Fruit fly (Drosophila melanogaster) whole organism, embryonic: ENCODE data around the gene Polr3A.

Experiments
- BEAF-32 ChIP-seq: fragments of 200-800 bp; sonication (Bioruptor generic); optimal IDR thresholded peaks from 3 replicates; lab custom pipeline; 2017; ENCODE audit warnings: missing biosample characterization, missing genetic modification characterization, mild to moderate bottlenecking, moderate library complexity, missing genetic modification reagents
- Bteb2 ChIP-seq: fragments of 200-800 bp; sonication (Bioruptor generic); optimal IDR thresholded peaks from 2 replicates; lab custom pipeline; 2016; ENCODE audit warnings: missing biosample characterization, missing genetic modification characterization
- CG10147 ChIP-seq: fragments of 200-800 bp; sonication (Bioruptor generic); optimal IDR thresholded peaks from 2 replicates; lab custom pipeline; 2019; ENCODE audit warnings: missing biosample characterization, mild to moderate bottlenecking, missing genetic modification characterization, moderate library complexity
- CG10209 ChIP-seq: fragments of 200-800 bp; sonication (Bioruptor generic); optimal IDR thresholded peaks from 3 replicates; lab custom pipeline; 2017; ENCODE audit warnings: missing biosample characterization, mild to moderate bottlenecking, missing genetic modification characterization, missing genetic modification reagents
- CG12659 ChIP-seq: fragments of 200-800 bp; sonication (Bioruptor generic); optimal IDR thresholded peaks from 3 replicates; lab custom pipeline; 2017; ENCODE audit warnings: mild to moderate bottlenecking, missing biosample characterization, missing genetic modification reagents, missing genetic modification characterization
- CG2120 ChIP-seq: fragments of 200-800 bp; sonication (Bioruptor generic); optimal IDR thresholded peaks from 3 replicates; lab custom pipeline; 2016; ENCODE audit warnings: missing biosample characterization, missing genetic modification characterization
- CG4328 ChIP-seq: fragments of 200-800 bp; sonication (Bioruptor generic); optimal IDR thresholded peaks from 3 replicates; lab custom pipeline; 2017; ENCODE audit warnings: missing biosample characterization, missing genetic modification reagents, missing genetic modification characterization
- CG6765 ChIP-seq: fragments of 200-800 bp; sonication (Bioruptor generic); optimal IDR thresholded peaks from 3 replicates; lab custom pipeline; 2017; ENCODE audit warnings: missing biosample characterization, mild to moderate bottlenecking, missing genetic modification characterization
- CG8089 ChIP-seq: fragments of 200-800 bp; sonication (Bioruptor generic); optimal IDR thresholded peaks from 3 replicates; lab custom pipeline; 2016; ENCODE audit warnings: missing biosample characterization, missing genetic modification characterization
- CG8290 ChIP-seq, 3 experiments: fragments of 200-800 bp; sonication (Bioruptor generic); optimal IDR thresholded peaks; 2 replicates each; lab custom pipeline; 2016 to 2019; ENCODE audit warnings: missing biosample characterization in 3 of 3, missing genetic modification characterization in 3 of 3, mild to moderate bottlenecking in 2 of 3, moderate library complexity in 1 of 3
- CG8765 ChIP-seq: fragments of 200-800 bp; sonication (Bioruptor generic); IDR thresholded peaks from 2 replicates; pipeline ENCODE4 v1.3.6; 2022; ENCODE audit warnings: missing biosample characterization, missing genetic modification characterization
- CG9437 ChIP-seq: fragments of 200-800 bp; sonication (Bioruptor generic); optimal IDR thresholded peaks from 2 replicates; lab custom pipeline; 2018; ENCODE audit warnings: missing biosample characterization, mild to moderate bottlenecking, missing genetic modification characterization
- Drgx ChIP-seq: fragments of 200-800 bp; sonication (Bioruptor generic); IDR thresholded peaks from 2 replicates; pipeline ENCODE4 v1.3.6; 2022; ENCODE audit warnings: missing biosample characterization, missing genetic modification characterization
- Ets65A ChIP-seq: fragments of 200-800 bp; sonication (Bioruptor generic); peaks from one replicate; lab custom pipeline; 2016; ENCODE audit warnings: missing biosample characterization, missing genetic modification characterization
- Fer2 ChIP-seq: fragments of 200-800 bp; sonication (Bioruptor generic); optimal IDR thresholded peaks from 2 replicates; lab custom pipeline; 2018; ENCODE audit warnings: missing biosample characterization, mild to moderate bottlenecking, missing genetic modification characterization, moderate library complexity
- Lhr ChIP-seq: fragments of 200-800 bp; sonication (Bioruptor generic); optimal IDR thresholded peaks from 3 replicates; lab custom pipeline; 2017; ENCODE audit warnings: mild to moderate bottlenecking, missing biosample characterization, missing genetic modification reagents, missing genetic modification characterization
- MTF-1 ChIP-seq: fragments of 200-800 bp; sonication (Bioruptor generic); optimal IDR thresholded peaks from 2 replicates; lab custom pipeline; 2018; ENCODE audit warnings: missing biosample characterization, mild to moderate bottlenecking, missing genetic modification characterization, borderline replicate concordance
- Med ChIP-seq: fragments of 200-800 bp; sonication (Bioruptor generic); peaks from one replicate; lab custom pipeline; 2016; ENCODE audit warnings: missing biosample characterization, missing genetic modification characterization, mild to moderate bottlenecking, inconsistent platforms, moderate library complexity
- Optix ChIP-seq: fragments of 200-800 bp; sonication (Bioruptor generic); IDR thresholded peaks from 3 replicates; pipeline ENCODE4 v1.3.6; 2022; ENCODE audit warnings: missing biosample characterization, missing genetic modification characterization
- PHDP ChIP-seq: fragments of 200-800 bp; sonication (Bioruptor generic); optimal IDR thresholded peaks from 3 replicates; lab custom pipeline; 2018; ENCODE audit warnings: missing biosample characterization, mild to moderate bottlenecking, missing genetic modification characterization, moderate library complexity
- bab2 ChIP-seq: fragments of 200-800 bp; sonication (Bioruptor generic); optimal IDR thresholded peaks from 2 replicates; lab custom pipeline; 2016; ENCODE audit warnings: missing biosample characterization, missing genetic modification characterization
- cato ChIP-seq: fragments of 200-800 bp; sonication (Bioruptor generic); optimal IDR thresholded peaks from 2 replicates; lab custom pipeline; 2016; ENCODE audit warnings: missing biosample characterization, missing genetic modification characterization, borderline replicate concordance
- caup ChIP-seq: fragments of 200-800 bp; sonication (Bioruptor generic); optimal IDR thresholded peaks from 3 replicates; lab custom pipeline; 2017; ENCODE audit warnings: missing biosample characterization, mild to moderate bottlenecking, missing genetic modification characterization, moderate library complexity; ENCODE audit not compliant: severe bottlenecking
- crol ChIP-seq: fragments of 200-800 bp; sonication (Bioruptor generic); IDR thresholded peaks from 2 replicates; pipeline ENCODE4 v1.3.6; 2022; ENCODE audit warnings: missing biosample characterization, missing genetic modification characterization
- da ChIP-seq: fragments of 200-800 bp; sonication (Bioruptor generic); optimal IDR thresholded peaks from 2 replicates; lab custom pipeline; 2016; ENCODE audit warnings: missing biosample characterization, missing genetic modification characterization
- disco-r ChIP-seq: fragments of 200-800 bp; sonication (Bioruptor generic); optimal IDR thresholded peaks from 2 replicates; lab custom pipeline; 2016; ENCODE audit warnings: missing biosample characterization, missing genetic modification characterization
- fd102C ChIP-seq: fragments of 200-800 bp; sonication (Bioruptor generic); optimal IDR thresholded peaks from 2 replicates; lab custom pipeline; 2018; ENCODE audit warnings: missing biosample characterization, mild to moderate bottlenecking, missing genetic modification characterization, moderate library complexity
- fd3F ChIP-seq: fragments of 200-800 bp; sonication (Bioruptor generic); optimal IDR thresholded peaks from 2 replicates; lab custom pipeline; 2018; ENCODE audit warnings: missing biosample characterization, mild to moderate bottlenecking, missing genetic modification characterization, moderate library complexity
- hb ChIP-seq: fragments of 200-800 bp; sonication (Bioruptor generic); IDR thresholded peaks from 3 replicates; pipeline ENCODE4 v1.3.6; 2022; ENCODE audit warnings: missing biosample characterization, missing genetic modification characterization; ENCODE audit not compliant: partially characterized antibody
- lab ChIP-seq: fragments of 200-800 bp; sonication (Bioruptor generic); optimal IDR thresholded peaks from 3 replicates; lab custom pipeline; 2017; ENCODE audit warnings: missing biosample characterization, missing genetic modification characterization, mild to moderate bottlenecking, moderate library complexity, missing genetic modification reagents
- lmd ChIP-seq: fragments of 200-800 bp; sonication (Bioruptor generic); IDR thresholded peaks from 2 replicates; pipeline ENCODE4 v1.3.6; 2022; ENCODE audit warnings: missing biosample characterization, missing genetic modification characterization
- nerfin-2 ChIP-seq: fragments of 200-800 bp; sonication (Bioruptor generic); IDR thresholded peaks from 2 replicates; pipeline ENCODE4 v1.3.6; 2022; ENCODE audit warnings: missing biosample characterization, missing genetic modification characterization; ENCODE audit not compliant: partially characterized antibody
- nmo ChIP-seq: fragments of 200-800 bp; sonication (Bioruptor generic); optimal IDR thresholded peaks from 2 replicates; lab custom pipeline; 2018; ENCODE audit warnings: missing biosample characterization, mild to moderate bottlenecking, missing genetic modification characterization, moderate library complexity
- org-1 ChIP-seq: fragments of 200-800 bp; sonication (Bioruptor generic); optimal IDR thresholded peaks from 2 replicates; lab custom pipeline; 2017; ENCODE audit warnings: missing biosample characterization, missing genetic modification characterization
- sens ChIP-seq: fragments of 200-800 bp; sonication (Bioruptor generic); peaks from one replicate; lab custom pipeline; 2016; ENCODE audit warnings: missing biosample characterization, missing genetic modification characterization
- sob ChIP-seq: fragments of 200-800 bp; sonication (Bioruptor generic); IDR thresholded peaks from 2 replicates; pipeline ENCODE4 v1.3.6; 2022; ENCODE audit warnings: missing biosample characterization, missing genetic modification characterization
- stwl ChIP-seq: fragments of 200-800 bp; sonication (Bioruptor generic); optimal IDR thresholded peaks from 3 replicates; lab custom pipeline; 2018; ENCODE audit warnings: missing biosample characterization, mild to moderate bottlenecking, missing genetic modification characterization, moderate library complexity

The Polr3A gene

DNA sequence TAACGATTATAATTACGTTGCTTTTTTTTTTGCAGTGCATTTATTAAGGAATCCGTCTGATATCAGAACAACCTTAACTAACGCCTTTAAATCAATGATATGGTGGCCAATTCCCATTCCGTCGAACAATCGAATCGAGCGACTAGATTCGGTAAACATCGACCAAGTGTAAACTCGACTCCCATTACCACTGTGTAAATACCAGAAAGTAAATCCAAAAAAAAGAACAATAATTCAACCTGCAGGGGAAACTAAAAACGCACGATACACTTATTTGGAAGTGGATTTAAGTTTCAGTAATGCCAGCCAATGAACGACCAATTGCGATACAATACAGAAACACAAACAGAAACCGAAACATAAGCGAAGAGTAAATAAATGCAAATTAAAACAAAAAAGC, 42.8 kb downstream of the Polr3A start (continued):
- TF ChIP-seq MTF-1 (GFP tag; lab: Kevin White, UChicago) (peak; percentile 6), cato (GFP tag; lab: Kevin White, UChicago) (no peak), Bteb2 (GFP tag; lab: Kevin White, UChicago) (no peak), Med (GFP tag; lab: Kevin White, UChicago) (peak; percentile 69), fd3F (GFP tag; lab: Kevin White, UChicago) (no peak), sens (peak; percentile 61), CG2120 (GFP tag; lab: Kevin White, UChicago) (peak; percentile 7), CG6765 (peak; percentile 6), CG4328 (GFP tag; lab: Kevin White, UChicago) (no peak), CG8089 (GFP tag; lab: Kevin White, UChicago) (no peak), sob (peak; percentile 25; the same call in 1 of the 2 replicates), fd102C (no peak), Drgx (GFP tag; lab: Robert Waterston, UW) (no peak), caup (GFP tag; lab: Kevin White, UChicago) (peak; percentile 34), org-1 (GFP tag; lab: Kevin White, UChicago) (no peak), bab2 (GFP tag; lab: Kevin White, UChicago) (peak; percentile 10), Fer2 (tag; lab: Kevin White, UChicago) (no peak), crol (GFP tag; lab: Robert Waterston, UW) (no peak), disco-r (GFP tag; lab: Kevin White, UChicago) (no peak), nerfin-2 (GFP tag; lab: Robert Waterston, UW) (no peak), lab (GFP tag; lab: Kevin White, UChicago) (peak; percentile 22), CG12659 (GFP tag; lab: Kevin White, UChicago) (peak; percentile 5), hb (GFP tag; lab: Robert Waterston, UW) (no peak), CG9437 (no peak), PHDP (tag; lab: Kevin White, UChicago) (peak; percentile 11)

DNA sequence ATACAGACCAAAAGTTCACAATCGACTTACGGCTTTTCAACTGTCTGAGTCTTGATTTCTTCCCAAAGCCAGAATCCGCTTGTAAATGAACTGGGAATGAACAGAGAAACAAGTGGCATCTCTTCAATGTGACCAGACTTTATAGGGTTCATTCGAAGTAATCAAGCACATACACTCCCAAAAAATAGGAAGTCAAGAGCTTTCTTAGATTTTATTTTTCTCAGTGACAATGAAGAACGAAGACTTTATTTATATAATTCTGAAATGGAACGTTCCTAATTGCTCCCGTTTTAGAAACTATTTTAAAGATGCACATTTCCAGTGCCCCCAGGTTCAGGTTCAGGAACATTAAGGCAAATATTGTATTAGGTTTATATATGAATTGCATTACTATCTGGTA, 45.2 kb downstream of the Polr3A start:
- peak; percentile 52 for TF ChIP-seq Ets65A (GFP tag; lab: Kevin White, UChicago)
- TF ChIP-seq stwl (tag; lab: Kevin White, UChicago): peak; percentile 6
- peak; percentile 6 for TF ChIP-seq Lhr (GFP tag; lab: Kevin White, UChicago)
- no peak for TF ChIP-seq da (GFP tag; lab: Kevin White, UChicago)
- TF ChIP-seq sens: peak; percentile 61
- TF ChIP-seq CG8290 (GFP tag; optimal IDR thresholded peaks at IDR 0.05; lab: Kevin White, UChicago): peak; percentile 25
- no peak for TF ChIP-seq CG8290 (tag; optimal IDR thresholded peaks at IDR 0.05; lab: Kevin White, UChicago)

DNA sequence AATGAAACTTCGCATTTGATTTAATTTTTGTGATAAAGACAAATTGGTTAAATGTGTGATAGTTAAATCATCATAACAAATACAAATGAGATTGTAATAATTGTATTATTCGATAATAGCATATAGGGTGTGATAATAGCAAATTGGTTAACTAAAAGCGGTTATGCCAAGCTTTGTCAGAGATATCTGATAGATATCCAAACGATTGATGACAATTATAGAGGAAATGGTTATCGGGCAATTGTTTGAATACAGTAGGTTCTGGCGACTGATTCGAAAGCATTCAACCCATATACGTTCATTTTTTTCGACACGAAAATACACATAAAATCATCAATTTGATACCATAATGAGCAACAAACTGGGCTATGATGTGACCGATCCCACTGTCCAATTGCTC, 46.5 kb downstream of the Polr3A start, which contains the start of gene CG8509:
Gene CG8509, plus strand, starts transcription at position 301 of the 400 bp plus-strand sequence.
- TF ChIP-seq CG8765 (GFP tag; lab: Robert Waterston, UW) (no peak), BEAF-32 (GFP tag; lab: Kevin White, UChicago) (no peak), Optix (GFP tag; lab: Robert Waterston, UW) (no peak), nmo (GFP tag; lab: Kevin White, UChicago) (no peak), CG10209 (no peak), stwl (tag; lab: Kevin White, UChicago) (no peak), lmd (GFP tag; lab: Robert Waterston, UW) (no peak), CG10147 (GFP tag; lab: Kevin White, UChicago) (no peak)
- TF ChIP-seq, all 482 proteins: peak for 0
